Fruit fly (Drosophila melanogaster): ENCODE data around the gene CG6638.
A peak's percentile ranks its signal among the peaks of the same experiment; 100 is the strongest.

The CG6638 gene

DNA sequence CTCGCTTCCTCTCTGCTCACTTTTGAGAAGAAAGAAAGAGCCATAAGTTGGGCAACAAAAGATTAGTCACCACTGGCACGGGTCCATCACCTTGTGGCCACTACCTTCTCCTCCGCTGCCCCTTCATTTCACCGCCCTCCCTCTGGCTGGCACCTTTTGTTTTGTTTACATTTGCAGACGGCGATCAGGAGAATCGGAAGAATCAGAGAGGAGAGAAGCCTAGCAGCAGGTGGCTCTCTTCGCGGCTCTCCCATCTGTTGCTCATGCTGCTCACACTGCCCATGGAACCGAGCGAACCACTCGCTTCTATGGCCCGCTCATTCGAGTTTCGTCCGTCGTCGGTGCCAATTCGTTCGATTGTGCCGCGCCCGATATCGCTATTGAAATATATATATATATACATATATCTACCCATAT, 29.5 kb downstream of the CG6638 start:
- TF ChIP-seq brk (GFP tag; optimal IDR thresholded peaks at IDR 0.05) (no peak), tai (GFP tag; optimal IDR thresholded peaks at IDR 0.05) (peak; percentile 4), Vsx2 (GFP tag; optimal IDR thresholded peaks at IDR 0.05; ENCODE audit: partially characterized antibody) (peak; percentile 91), HLH106 (tag; optimal IDR thresholded peaks at IDR 0.05) (no peak), CrebA (GFP tag; optimal IDR thresholded peaks at IDR 0.05; ENCODE audit: borderline replicate concordance) (peak; percentile 48), Hr78 (GFP tag; optimal IDR thresholded peaks at IDR 0.05) (no peak), Jra (GFP tag; optimal IDR thresholded peaks at IDR 0.05) (peak; percentile 79), Sp1 (GFP tag; optimal IDR thresholded peaks at IDR 0.05) (peak; percentile 48), ey (GFP tag; optimal IDR thresholded peaks at IDR 0.05) (no peak), Abd-B (GFP tag; optimal IDR thresholded peaks at IDR 0.05) (no peak), Rel (GFP tag; optimal IDR thresholded peaks at IDR 0.05) (peak; percentile 62), Rel (tag; optimal IDR thresholded peaks at IDR 0.05) (peak; percentile 28), br (GFP tag; optimal IDR thresholded peaks at IDR 0.05) (peak; percentile 57), Hr83 (GFP tag; optimal IDR thresholded peaks at IDR 0.05; ENCODE audit: poor library complexity, severe bottlenecking) (peak; percentile 66), jim (GFP tag; optimal IDR thresholded peaks at IDR 0.05) (peak; percentile 47), rgr (GFP tag; optimal IDR thresholded peaks at IDR 0.05) (peak; percentile 49), psq (GFP tag; optimal IDR thresholded peaks at IDR 0.05) (peak; percentile 81), GATAd (GFP tag; optimal IDR thresholded peaks at IDR 0.05) (no peak), dmrt93B (GFP tag; optimal IDR thresholded peaks at IDR 0.05) (no peak), CG32264 (GFP tag; optimal IDR thresholded peaks at IDR 0.05) (peak; percentile 41), Dfd (GFP tag; optimal IDR thresholded peaks at IDR 0.05) (no peak), dl (GFP tag; optimal IDR thresholded peaks at IDR 0.05; ENCODE audit: insufficient read depth in 1 of 2, partially characterized antibody in 2 of 2) (peak; percentile 98 to 99), sage (GFP tag; optimal IDR thresholded peaks at IDR 0.05) (peak; percentile 41), fru (GFP tag; optimal IDR thresholded peaks at IDR 0.05) (peak; percentile 47), Mio (GFP tag; optimal IDR thresholded peaks at IDR 0.05) (no peak), Dif (GFP tag; optimal IDR thresholded peaks at IDR 0.05; ENCODE audit: partially characterized antibody) (peak; percentile 99), foxo (GFP tag; optimal IDR thresholded peaks at IDR 0.05) (peak in 1 of 2 experiments; percentile 25), h (GFP tag; optimal IDR thresholded peaks at IDR 0.05) (peak; percentile 71)

DNA sequence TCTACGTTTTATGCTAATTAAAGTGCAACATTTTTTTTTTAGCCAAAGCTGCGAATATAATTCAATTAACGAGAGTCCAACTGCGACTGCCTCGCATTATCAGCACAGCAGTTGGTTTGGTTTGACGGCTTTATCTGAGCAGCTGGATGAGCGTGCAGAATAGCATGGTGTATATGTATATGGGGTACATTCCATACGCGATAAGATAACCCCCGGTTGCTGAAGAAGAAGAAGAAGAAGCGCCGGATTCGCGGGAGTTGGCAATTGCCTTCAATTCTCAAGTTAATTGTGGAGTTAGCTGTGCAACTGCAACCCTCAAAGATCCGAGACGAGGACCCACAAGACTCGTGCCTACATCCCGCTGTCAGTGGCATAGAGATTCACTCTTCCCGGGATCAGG, 30.4 kb downstream of the CG6638 start:
- TF ChIP-seq Rel (GFP tag; optimal IDR thresholded peaks at IDR 0.05) (no peak), Rel (tag; optimal IDR thresholded peaks at IDR 0.05) (peak; percentile 45), psq (GFP tag; optimal IDR thresholded peaks at IDR 0.05) (no peak), h (GFP tag; optimal IDR thresholded peaks at IDR 0.05) (peak; percentile 3), CrebA (GFP tag; optimal IDR thresholded peaks at IDR 0.05; ENCODE audit: borderline replicate concordance) (no peak), ey (GFP tag; optimal IDR thresholded peaks at IDR 0.05) (no peak), br (GFP tag; optimal IDR thresholded peaks at IDR 0.05) (no peak), rgr (GFP tag; optimal IDR thresholded peaks at IDR 0.05) (no peak)

DNA sequence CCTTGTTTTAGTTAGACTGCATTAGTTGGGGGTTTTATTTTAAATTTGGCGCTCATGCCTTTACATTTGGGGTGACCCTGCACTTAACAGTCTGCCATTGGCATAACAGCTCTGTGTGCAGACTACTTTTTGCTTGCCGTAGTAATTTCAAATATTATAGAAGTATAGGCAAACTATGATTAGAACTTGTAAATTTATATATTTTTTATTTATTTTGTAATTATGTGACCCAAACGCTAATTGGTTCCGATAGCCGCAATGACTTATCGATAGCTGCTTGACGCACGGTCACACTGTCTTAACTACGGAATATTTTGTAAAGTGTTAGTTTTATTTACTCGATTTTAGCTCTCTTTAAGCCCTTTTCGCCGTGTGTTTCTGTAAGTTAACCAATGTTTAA, 31.2 kb downstream of the CG6638 start, which contains the start of gene rhea:
Gene rhea, plus strand, starts transcription at position 292 of the 400 bp plus-strand sequence.
- TF ChIP-seq HLH106 (tag; optimal IDR thresholded peaks at IDR 0.05) (peak; percentile 14), Jra (GFP tag; optimal IDR thresholded peaks at IDR 0.05) (no peak), Vsx2 (GFP tag; optimal IDR thresholded peaks at IDR 0.05; ENCODE audit: partially characterized antibody) (no peak), usp (GFP tag; optimal IDR thresholded peaks at IDR 0.05) (no peak), dmrt93B (GFP tag; optimal IDR thresholded peaks at IDR 0.05) (no peak), lola (GFP tag; optimal IDR thresholded peaks at IDR 0.05) (no peak), Dfd (GFP tag; optimal IDR thresholded peaks at IDR 0.05) (no peak), pan (optimal IDR thresholded peaks at IDR 0.05) (no peak), sv (GFP tag; optimal IDR thresholded peaks at IDR 0.05) (no peak), tai (GFP tag; optimal IDR thresholded peaks at IDR 0.05) (no peak), br (GFP tag; optimal IDR thresholded peaks at IDR 0.05) (no peak), Rel (GFP tag; optimal IDR thresholded peaks at IDR 0.05) (no peak), Rel (tag; optimal IDR thresholded peaks at IDR 0.05) (peak; percentile 12), fru (GFP tag; optimal IDR thresholded peaks at IDR 0.05) (no peak), Hr78 (GFP tag; optimal IDR thresholded peaks at IDR 0.05) (no peak), sage (GFP tag; optimal IDR thresholded peaks at IDR 0.05) (no peak), woc (GFP tag; optimal IDR thresholded peaks at IDR 0.05) (no peak), CrebA (GFP tag; optimal IDR thresholded peaks at IDR 0.05; ENCODE audit: borderline replicate concordance) (no peak), psq (GFP tag; optimal IDR thresholded peaks at IDR 0.05) (peak; percentile 19), Dif (GFP tag; optimal IDR thresholded peaks at IDR 0.05; ENCODE audit: partially characterized antibody) (no peak), CG32264 (GFP tag; optimal IDR thresholded peaks at IDR 0.05) (no peak), dsf (GFP tag; optimal IDR thresholded peaks at IDR 0.05; ENCODE audit: borderline replicate concordance) (peak; percentile 14), OdsH (GFP tag; optimal IDR thresholded peaks at IDR 0.05) (no peak), Myc (optimal IDR thresholded peaks at IDR 0.05) (no peak), Hr83 (GFP tag; optimal IDR thresholded peaks at IDR 0.05; ENCODE audit: poor library complexity, severe bottlenecking) (peak; percentile 14), ey (GFP tag; optimal IDR thresholded peaks at IDR 0.05) (no peak), foxo (GFP tag; optimal IDR thresholded peaks at IDR 0.05) (no peak), Sp1 (GFP tag; optimal IDR thresholded peaks at IDR 0.05) (no peak), rgr (GFP tag; optimal IDR thresholded peaks at IDR 0.05) (peak; percentile 25), h (GFP tag; optimal IDR thresholded peaks at IDR 0.05) (peak; percentile 27), jim (GFP tag; optimal IDR thresholded peaks at IDR 0.05) (no peak), brk (GFP tag; optimal IDR thresholded peaks at IDR 0.05) (no peak), dl (GFP tag; optimal IDR thresholded peaks at IDR 0.05; ENCODE audit: insufficient read depth in 1 of 2, partially characterized antibody in 2 of 2) (no peak), Abd-B (GFP tag; optimal IDR thresholded peaks at IDR 0.05) (no peak), Mio (GFP tag; optimal IDR thresholded peaks at IDR 0.05) (no peak), N (GFP tag; optimal IDR thresholded peaks at IDR 0.05) (no peak), GATAd (GFP tag; optimal IDR thresholded peaks at IDR 0.05) (no peak), CG9705 (GFP tag; optimal IDR thresholded peaks at IDR 0.05) (no peak), Hnf4 (GFP tag; optimal IDR thresholded peaks at IDR 0.05) (no peak)

Data from whole organism, wandering third instar larva.